Fruit fly (Drosophila melanogaster): Measurements from ENCODE around the gene for.
A peak's percentile ranks its signal among the peaks of the same experiment; 100 is the strongest.

for gene

dm6 chr2L:3587286-3587685, 69.5 kb downstream of the for start:
- no peak for TF ChIP-seq usp (GFP tag; optimal IDR thresholded peaks at IDR 0.05)
- TF ChIP-seq pan (optimal IDR thresholded peaks at IDR 0.05) = no peak
- TF ChIP-seq psq (optimal IDR thresholded peaks at IDR 0.05) = no peak
- TF ChIP-seq EcR (GFP tag; optimal IDR thresholded peaks at IDR 0.05) = no peak
- no peak for TF ChIP-seq Dll (optimal IDR thresholded peaks at IDR 0.05)
- no peak for TF ChIP-seq CG8478 (optimal IDR thresholded peaks at IDR 0.05)

dm6 chr2L:3585318-3585717, 71.4 kb downstream of the for start:
- TF ChIP-seq psq (optimal IDR thresholded peaks at IDR 0.05) (no peak), usp (GFP tag; optimal IDR thresholded peaks at IDR 0.05) (no peak), EcR (GFP tag; optimal IDR thresholded peaks at IDR 0.05) (no peak)

dm6 chr2L:3584296-3584671, 72.5 kb downstream of the for start:
- TF ChIP-seq pan (optimal IDR thresholded peaks at IDR 0.05) = no peak
- TF ChIP-seq Dll (optimal IDR thresholded peaks at IDR 0.05) = no peak
- TF ChIP-seq EcR (GFP tag; optimal IDR thresholded peaks at IDR 0.05) = no peak
- TF ChIP-seq CG8478 (optimal IDR thresholded peaks at IDR 0.05) = no peak
- TF ChIP-seq psq (optimal IDR thresholded peaks at IDR 0.05) = no peak
- no peak for TF ChIP-seq usp (GFP tag; optimal IDR thresholded peaks at IDR 0.05)

dm6 chr2L:3583405-3584295, 73.1 kb downstream of the for start:
- TF ChIP-seq EcR (GFP tag; optimal IDR thresholded peaks at IDR 0.05) (no peak), Dll (optimal IDR thresholded peaks at IDR 0.05) (no peak), usp (GFP tag; optimal IDR thresholded peaks at IDR 0.05) (no peak), psq (optimal IDR thresholded peaks at IDR 0.05) (no peak), CG8478 (optimal IDR thresholded peaks at IDR 0.05) (no peak), pan (optimal IDR thresholded peaks at IDR 0.05) (no peak)

- TF ChIP-seq CG8478 (optimal IDR thresholded peaks at IDR 0.05) = no peak
- TF ChIP-seq psq (optimal IDR thresholded peaks at IDR 0.05) = no peak
- no peak for TF ChIP-seq pan (optimal IDR thresholded peaks at IDR 0.05)
- TF ChIP-seq usp (GFP tag; optimal IDR thresholded peaks at IDR 0.05) = no peak
- no peak for TF ChIP-seq EcR (GFP tag; optimal IDR thresholded peaks at IDR 0.05)
- no peak for TF ChIP-seq Dll (optimal IDR thresholded peaks at IDR 0.05)
Observed at dm6 chr2L:3582692-3583091, 74.1 kb downstream of the for start.

dm6 chr2L:3580668-3581172, 76.0 kb downstream of the for start, which contains the start of gene sob:
sob (minus strand) TSS chr2L:3580769.
- TF ChIP-seq usp (GFP tag; optimal IDR thresholded peaks at IDR 0.05) (no peak), EcR (GFP tag; optimal IDR thresholded peaks at IDR 0.05) (peak in 1 of 2 experiments; percentile 61), CG8478 (optimal IDR thresholded peaks at IDR 0.05) (peak; percentile 55), psq (optimal IDR thresholded peaks at IDR 0.05) (no peak), Dll (optimal IDR thresholded peaks at IDR 0.05) (peak; percentile 100), pan (optimal IDR thresholded peaks at IDR 0.05) (no peak)

- no peak for TF ChIP-seq psq (optimal IDR thresholded peaks at IDR 0.05)
- TF ChIP-seq CG8478 (optimal IDR thresholded peaks at IDR 0.05) = no peak
- no peak for TF ChIP-seq usp (GFP tag; optimal IDR thresholded peaks at IDR 0.05)
- TF ChIP-seq EcR (GFP tag; optimal IDR thresholded peaks at IDR 0.05) = no peak
- no peak for TF ChIP-seq pan (optimal IDR thresholded peaks at IDR 0.05)
Observed at dm6 chr2L:3576520-3576919, 80.2 kb downstream of the for start.

dm6 chr2L:3575679-3576442, 80.9 kb downstream of the for start, which contains the start of gene CG43815:
CG43815 (plus strand) TSS chr2L:3576210.
- no peak for TF ChIP-seq pan (optimal IDR thresholded peaks at IDR 0.05)
- no peak for TF ChIP-seq psq (optimal IDR thresholded peaks at IDR 0.05)
- no peak for TF ChIP-seq usp (GFP tag; optimal IDR thresholded peaks at IDR 0.05)
- no peak for TF ChIP-seq EcR (GFP tag; optimal IDR thresholded peaks at IDR 0.05)
- no peak for TF ChIP-seq Dll (optimal IDR thresholded peaks at IDR 0.05)
- TF ChIP-seq CG8478 (optimal IDR thresholded peaks at IDR 0.05) = no peak

- TF ChIP-seq usp (GFP tag; optimal IDR thresholded peaks at IDR 0.05) = no peak
- no peak for TF ChIP-seq Dll (optimal IDR thresholded peaks at IDR 0.05)
- no peak for TF ChIP-seq psq (optimal IDR thresholded peaks at IDR 0.05)
Observed at dm6 chr2L:3573907-3574306, 82.8 kb downstream of the for start.

dm6 chr2L:3573172-3573755, 83.5 kb downstream of the for start:
- TF ChIP-seq CG8478 (optimal IDR thresholded peaks at IDR 0.05) = no peak
- TF ChIP-seq usp (GFP tag; optimal IDR thresholded peaks at IDR 0.05) = no peak
- no peak for TF ChIP-seq psq (optimal IDR thresholded peaks at IDR 0.05)
- TF ChIP-seq Dll (optimal IDR thresholded peaks at IDR 0.05) = no peak
- TF ChIP-seq EcR (GFP tag; optimal IDR thresholded peaks at IDR 0.05) = no peak
- no peak for TF ChIP-seq pan (optimal IDR thresholded peaks at IDR 0.05)

- no peak for TF ChIP-seq usp (GFP tag; optimal IDR thresholded peaks at IDR 0.05)
- TF ChIP-seq Dll (optimal IDR thresholded peaks at IDR 0.05) = no peak
- TF ChIP-seq psq (optimal IDR thresholded peaks at IDR 0.05) = no peak
- TF ChIP-seq pan (optimal IDR thresholded peaks at IDR 0.05) = no peak
- no peak for TF ChIP-seq CG8478 (optimal IDR thresholded peaks at IDR 0.05)
- no peak for TF ChIP-seq EcR (GFP tag; optimal IDR thresholded peaks at IDR 0.05)
Observed at dm6 chr2L:3572529-3573171, 84.1 kb downstream of the for start.

Measured in whole organism.